Fruit fly (Drosophila melanogaster) whole organism, embryonic: ENCODE results near the gene CG34325.

Experiments used
- ATbp ChIP-seq: fragments of 200-800 bp; sonication (Bioruptor generic); optimal IDR thresholded peaks from 2 replicates; lab custom pipeline; 2017; ENCODE audit warnings: missing biosample characterization, mild to moderate bottlenecking, missing genetic modification characterization, missing genetic modification reagents
- Atf-2 ChIP-seq: fragments of 200-800 bp; sonication (Bioruptor generic); optimal IDR thresholded peaks from 2 replicates; lab custom pipeline; 2016; ENCODE audit warnings: missing biosample characterization, missing genetic modification characterization
- Atf3 ChIP-seq: fragments of 200-800 bp; sonication (Bioruptor generic); optimal IDR thresholded peaks from 3 replicates; lab custom pipeline; 2016; ENCODE audit warnings: missing biosample characterization, missing genetic modification characterization
- Awh ChIP-seq: fragments of 200-800 bp; sonication (Bioruptor generic); IDR thresholded peaks from 2 replicates; pipeline ENCODE4, ENCODE4 v1.3.6; 2022; ENCODE audit warnings: missing biosample characterization, missing genetic modification characterization
- C15 ChIP-seq: fragments of 200-800 bp; sonication (Bioruptor generic); IDR thresholded peaks from 3 replicates; pipeline ENCODE4 v1.3.6; 2022; ENCODE audit warnings: missing biosample characterization, missing genetic modification characterization
- CG10321 ChIP-seq: fragments of 200-800 bp; sonication (Bioruptor generic); IDR thresholded peaks from 2 replicates; pipeline ENCODE4 v1.3.6; 2022; ENCODE audit warnings: missing biosample characterization, missing genetic modification characterization
- CG10366 ChIP-seq: fragments of 200-800 bp; sonication (Bioruptor generic); IDR thresholded peaks from 2 replicates; pipeline ENCODE4 v1.3.6; 2022; ENCODE audit warnings: missing biosample characterization, missing genetic modification characterization
- CG11093 ChIP-seq: fragments of 200-800 bp; sonication (Bioruptor generic); IDR thresholded peaks from 3 replicates; pipeline ENCODE4 v1.3.6; 2022; ENCODE audit warnings: missing biosample characterization, missing genetic modification characterization
- CG11560 ChIP-seq: fragments of 200-800 bp; sonication (Bioruptor generic); IDR thresholded peaks from 3 replicates; pipeline ENCODE4 v1.3.6; 2022; ENCODE audit warnings: missing biosample characterization, missing genetic modification characterization
- CG11723 ChIP-seq: fragments of 200-800 bp; sonication (Bioruptor generic); optimal IDR thresholded peaks from 2 replicates; lab custom pipeline; 2017; ENCODE audit warnings: missing biosample characterization, mild to moderate bottlenecking, missing genetic modification characterization
- CG14710 ChIP-seq: fragments of 200-800 bp; sonication (Bioruptor generic); optimal IDR thresholded peaks from 3 replicates; lab custom pipeline; 2019; ENCODE audit warnings: missing biosample characterization, mild to moderate bottlenecking, missing genetic modification characterization, moderate library complexity
- CG15269 ChIP-seq: fragments of 200-800 bp; sonication (Bioruptor generic); optimal IDR thresholded peaks from 2 replicates; lab custom pipeline; 2018; ENCODE audit warnings: missing biosample characterization, mild to moderate bottlenecking, missing genetic modification characterization, moderate library complexity
- CG1602 ChIP-seq: fragments of 200-800 bp; sonication (Bioruptor generic); optimal IDR thresholded peaks from 3 replicates; lab custom pipeline; 2016; ENCODE audit warnings: missing biosample characterization, missing genetic modification characterization
- CG17385 ChIP-seq: fragments of 200-800 bp; sonication (Bioruptor generic); optimal IDR thresholded peaks from 3 replicates; lab custom pipeline; 2018; ENCODE audit warnings: missing biosample characterization, mild to moderate bottlenecking, missing genetic modification characterization
- CG17612 ChIP-seq: fragments of 200-800 bp; sonication (Bioruptor generic); IDR thresholded peaks from 2 replicates; pipeline ENCODE4 v1.3.6; 2022; ENCODE audit warnings: missing biosample characterization, missing genetic modification characterization
- CG17802 ChIP-seq: fragments of 200-800 bp; sonication (Bioruptor generic); optimal IDR thresholded peaks from 2 replicates; lab custom pipeline; 2018; ENCODE audit warnings: missing biosample characterization, mild to moderate bottlenecking, missing genetic modification characterization, moderate library complexity
- CG1832 ChIP-seq: fragments of 200-800 bp; sonication (Bioruptor generic); optimal IDR thresholded peaks from 2 replicates; lab custom pipeline; 2017; ENCODE audit warnings: missing biosample characterization, mild to moderate bottlenecking, missing genetic modification characterization, inconsistent platforms
- CG2199 ChIP-seq: fragments of 200-800 bp; sonication (Bioruptor generic); IDR thresholded peaks from 3 replicates; pipeline ENCODE4 v1.3.6; 2022; ENCODE audit warnings: missing biosample characterization, missing genetic modification characterization
- CG4707 ChIP-seq: fragments of 200-800 bp; sonication (Bioruptor generic); optimal IDR thresholded peaks from 2 replicates; lab custom pipeline; 2018; ENCODE audit warnings: missing biosample characterization, mild to moderate bottlenecking, missing genetic modification characterization, moderate library complexity
- CG6175 ChIP-seq: fragments of 200-800 bp; sonication (Bioruptor generic); IDR thresholded peaks from 3 replicates; pipeline ENCODE4 v1.3.6; 2022; ENCODE audit warnings: missing biosample characterization, missing genetic modification characterization
- CG8281 ChIP-seq: fragments of 200-800 bp; sonication (Bioruptor generic); optimal IDR thresholded peaks from 2 replicates; lab custom pipeline; 2018; ENCODE audit warnings: missing biosample characterization, mild to moderate bottlenecking, missing genetic modification characterization, moderate library complexity
- CG8359 ChIP-seq: fragments of 200-800 bp; sonication (Bioruptor generic); optimal IDR thresholded peaks from 2 replicates; lab custom pipeline; 2017; ENCODE audit warnings: missing biosample characterization, mild to moderate bottlenecking, missing genetic modification characterization, borderline replicate concordance
- CG9797 ChIP-seq: fragments of 200-800 bp; sonication (Bioruptor generic); optimal IDR thresholded peaks from 3 replicates; lab custom pipeline; 2018; ENCODE audit warnings: missing biosample characterization, mild to moderate bottlenecking, missing genetic modification characterization
- CG9876 ChIP-seq: fragments of 200-800 bp; sonication (Bioruptor generic); optimal IDR thresholded peaks from 2 replicates; lab custom pipeline; 2016; ENCODE audit warnings: missing biosample characterization, missing genetic modification characterization
- CG9932 ChIP-seq: fragments of 200-800 bp; sonication (Bioruptor generic); IDR thresholded peaks from 2 replicates; pipeline ENCODE4 v1.3.6; 2022; ENCODE audit warnings: missing biosample characterization, missing genetic modification characterization
- D ChIP-seq, 2 experiments: fragments of 200-800 bp in 1 of 2; fragments of >200 bp in 1 of 2; sonication (Bioruptor generic) in 1 of 2; optimal IDR thresholded peaks; 2 replicates in 1 of 2; 3 replicates in 1 of 2; lab custom pipeline; 2017; ENCODE audit warnings: mild to moderate bottlenecking in 1 of 2, missing biosample characterization in 1 of 2, missing genetic modification characterization in 1 of 2, missing genetic modification reagents in 1 of 2
- ERR ChIP-seq: fragments of 200-800 bp; sonication (Bioruptor generic); optimal IDR thresholded peaks from 2 replicates; lab custom pipeline; 2016; ENCODE audit warnings: missing biosample characterization, missing genetic modification characterization
- GATAe ChIP-seq: fragments of 200-800 bp; sonication (Bioruptor generic); conservative IDR thresholded peaks from 2 replicates; pipeline ENCODE4 v1.3.6; 2022; ENCODE audit warnings: missing biosample characterization, missing genetic modification characterization
- HmgZ ChIP-seq: fragments of 200-800 bp; sonication (Bioruptor generic); optimal IDR thresholded peaks from 2 replicates; lab custom pipeline; 2018; ENCODE audit warnings: missing biosample characterization, mild to moderate bottlenecking, missing genetic modification characterization
- Hmx ChIP-seq: fragments of 200-800 bp; sonication (Bioruptor generic); optimal IDR thresholded peaks from 2 replicates; lab custom pipeline; 2016; ENCODE audit warnings: missing biosample characterization, missing genetic modification characterization
- NC2β ChIP-seq: fragments of 200-800 bp; sonication (Bioruptor generic); optimal IDR thresholded peaks from 2 replicates; lab custom pipeline; 2016; ENCODE audit warnings: missing biosample characterization, missing genetic modification characterization
- NFAT ChIP-seq: fragments of 200-800 bp; sonication (Bioruptor generic); IDR thresholded peaks from 2 replicates; pipeline ENCODE4 v1.3.6; 2022; ENCODE audit warnings: missing biosample characterization, missing genetic modification characterization
- Neu2 ChIP-seq: fragments of 200-800 bp; sonication (Bioruptor generic); optimal IDR thresholded peaks from 3 replicates; lab custom pipeline; 2016; ENCODE audit warnings: missing biosample characterization, missing genetic modification characterization, borderline replicate concordance
- Vsx1 ChIP-seq: fragments of 200-800 bp; sonication (Bioruptor generic); optimal IDR thresholded peaks from 2 replicates; lab custom pipeline; 2017; ENCODE audit warnings: missing biosample characterization, mild to moderate bottlenecking, missing genetic modification characterization, missing genetic modification reagents
- al ChIP-seq: fragments of 200-800 bp; sonication (Bioruptor generic); IDR thresholded peaks from 2 replicates; pipeline ENCODE4 v1.3.6; 2022; ENCODE audit warnings: missing biosample characterization, missing genetic modification characterization
- amos ChIP-seq: fragments of 200-800 bp; sonication (Bioruptor generic); IDR thresholded peaks from 2 replicates; pipeline ENCODE4 v1.3.6; 2022; ENCODE audit warnings: missing biosample characterization, missing genetic modification characterization; ENCODE audit not compliant: partially characterized antibody
- ara ChIP-seq: fragments of 200-800 bp; sonication (Bioruptor generic); IDR thresholded peaks from 2 replicates; pipeline ENCODE4 v1.3.6; 2022; ENCODE audit warnings: missing biosample characterization, missing genetic modification characterization
- caup ChIP-seq: fragments of 200-800 bp; sonication (Bioruptor generic); optimal IDR thresholded peaks from 3 replicates; lab custom pipeline; 2017; ENCODE audit warnings: missing biosample characterization, mild to moderate bottlenecking, missing genetic modification characterization, moderate library complexity; ENCODE audit not compliant: severe bottlenecking
- chinmo ChIP-seq: fragments of 200-800 bp; sonication (Bioruptor generic); IDR thresholded peaks from 4 replicates; pipeline ENCODE4 v1.3.6; 2022; ENCODE audit warnings: missing biosample characterization, missing genetic modification characterization; ENCODE audit not compliant: partially characterized antibody
- ci ChIP-seq: fragments of 200-800 bp; sonication (Bioruptor generic); IDR thresholded peaks from 3 replicates; pipeline ENCODE4 v1.3.6; 2022; ENCODE audit warnings: missing biosample characterization, missing genetic modification characterization
- cwo ChIP-seq: fragments of 200-800 bp; sonication (Bioruptor generic); optimal IDR thresholded peaks from 3 replicates; lab custom pipeline; 2017; ENCODE audit warnings: missing biosample characterization, missing genetic modification characterization, mild to moderate bottlenecking, moderate library complexity, missing genetic modification reagents
- dmrt99B ChIP-seq: fragments of 200-800 bp; sonication (Bioruptor generic); optimal IDR thresholded peaks from 2 replicates; lab custom pipeline; 2018; ENCODE audit warnings: missing biosample characterization, mild to moderate bottlenecking, missing genetic modification characterization, moderate library complexity
- esg ChIP-seq: fragments of 200-800 bp; sonication (Bioruptor generic); conservative IDR thresholded peaks from 2 replicates; pipeline ENCODE4 v1.3.6; 2022; ENCODE audit warnings: missing biosample characterization, missing genetic modification characterization
- h ChIP-seq: fragments of >200 bp; optimal IDR thresholded peaks from 2 replicates; lab custom pipeline; 2017
- hkb ChIP-seq, 2 experiments: fragments of 200-800 bp in 1 of 2; fragments of >200 bp in 1 of 2; sonication (Bioruptor generic) in 1 of 2; IDR thresholded peaks in 1 of 2; optimal IDR thresholded peaks in 1 of 2; 2 replicates each; pipeline versions ENCODE4 v1.3.6 to Lab custom; 2017 to 2022; ENCODE audit warnings: missing biosample characterization in 1 of 2, missing genetic modification characterization in 1 of 2
- jigr1 ChIP-seq: fragments of 200-800 bp; sonication (Bioruptor generic); IDR thresholded peaks from 3 replicates; pipeline ENCODE4 v1.3.6; 2022; ENCODE audit warnings: missing biosample characterization, missing genetic modification characterization
- psq ChIP-seq: fragments of 200-800 bp; sonication (Bioruptor generic); optimal IDR thresholded peaks from 2 replicates; lab custom pipeline; 2017; ENCODE audit warnings: missing biosample characterization, missing genetic modification characterization
- sim ChIP-seq: fragments of 200-800 bp; sonication (Bioruptor generic); IDR thresholded peaks from 2 replicates; pipeline ENCODE4 v1.3.6; 2022; ENCODE audit warnings: missing biosample characterization, missing genetic modification characterization
- vfl ChIP-seq: fragments of 200-800 bp; sonication (Bioruptor generic); optimal IDR thresholded peaks from 2 replicates; lab custom pipeline; 2016; ENCODE audit warnings: missing biosample characterization, missing genetic modification characterization
- zf30C ChIP-seq: fragments of 200-800 bp; sonication (Bioruptor generic); optimal IDR thresholded peaks from 3 replicates; lab custom pipeline; 2018; ENCODE audit warnings: missing biosample characterization, mild to moderate bottlenecking, missing genetic modification characterization

The CG34325 gene

DNA sequence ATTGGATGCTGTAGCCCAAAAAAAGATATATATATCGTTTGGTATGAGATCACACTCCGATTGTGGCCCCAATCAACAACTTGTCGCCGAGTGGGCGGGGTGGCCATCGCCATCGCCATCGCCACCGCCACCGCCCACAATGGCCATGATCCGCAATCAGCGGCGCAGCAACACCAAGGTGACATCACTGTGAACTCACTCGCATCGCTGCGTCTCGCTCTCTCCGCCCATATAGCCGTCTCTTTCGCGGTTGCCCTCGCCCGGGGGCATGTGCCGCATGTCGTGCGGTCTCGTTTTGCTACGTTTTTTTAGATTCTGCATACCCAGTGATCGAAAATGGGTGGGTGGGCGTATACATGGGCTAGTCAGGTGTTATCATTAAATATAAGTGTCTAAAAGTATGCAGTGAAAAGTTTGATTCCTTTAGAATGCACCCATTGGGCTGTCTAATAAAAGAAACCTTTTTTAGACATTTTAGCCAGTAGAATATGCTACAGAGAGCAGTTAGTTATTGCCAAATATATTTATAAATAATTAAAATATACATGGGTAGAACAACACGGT lies 45.7 kb upstream of the CG34325 start (continued):
- TF ChIP-seq CG11093 (GFP tag; lab: Robert Waterston, UW): no peak
- no peak for TF ChIP-seq h (lab: Kevin White, UChicago)
- TF ChIP-seq zf30C (GFP tag; lab: Kevin White, UChicago): no peak
- TF ChIP-seq CG2199 (GFP tag; lab: Robert Waterston, UW): 0 out of 3 replicates have a peak, but pooled peaks have one; percentile 19
- no peak for TF ChIP-seq D (optimal IDR thresholded peaks at IDR 0.05; lab: Kevin White, UChicago)
- no peak for TF ChIP-seq D (GFP tag; optimal IDR thresholded peaks at IDR 0.05; lab: Kevin White, UChicago)
- TF ChIP-seq ERR: no peak
- TF ChIP-seq vfl (GFP tag; lab: Kevin White, UChicago): no peak
- peak; percentile 47 for TF ChIP-seq Atf3 (GFP tag; lab: Kevin White, UChicago)
- TF ChIP-seq al (GFP tag; lab: Robert Waterston, UW): no peak
- TF ChIP-seq NFAT (GFP tag; lab: Robert Waterston, UW): no peak
- TF ChIP-seq HmgZ (tag; lab: Kevin White, UChicago): no peak
- TF ChIP-seq hkb (optimal IDR thresholded peaks at IDR 0.05; lab: Kevin White, UChicago): no peak
- TF ChIP-seq hkb (GFP tag; IDR thresholded peaks at IDR 0.05; lab: Robert Waterston, UW): no peak
- TF ChIP-seq ci (GFP tag; lab: Robert Waterston, UW): peak; percentile 50; the same call in 1 of the 3 replicates
- no peak for TF ChIP-seq ara (GFP tag; lab: Robert Waterston, UW)
- no peak for TF ChIP-seq Neu2 (GFP tag; lab: Kevin White, UChicago)
- TF ChIP-seq CG1602 (GFP tag; lab: Kevin White, UChicago): no peak
- no peak for TF ChIP-seq CG8359 (GFP tag; lab: Kevin White, UChicago)
- TF ChIP-seq caup (GFP tag; lab: Kevin White, UChicago): no peak
- TF ChIP-seq sim: no peak
- TF ChIP-seq CG17802 (tag; lab: Kevin White, UChicago): no peak
- TF ChIP-seq CG9932: no peak
- no peak for TF ChIP-seq CG17385 (GFP tag; lab: Kevin White, UChicago)
- peak; percentile 66 for TF ChIP-seq CG1832
- TF ChIP-seq Vsx1 (GFP tag; lab: Kevin White, UChicago): no peak
- peak; percentile 96 for TF ChIP-seq CG17612 (GFP tag; lab: Robert Waterston, UW)
- TF ChIP-seq CG8281: no peak
- TF ChIP-seq jigr1 (GFP tag; lab: Robert Waterston, UW): no peak
- no peak for TF ChIP-seq CG11560 (tag; lab: Robert Waterston, UW)
- TF ChIP-seq CG9797 (GFP tag; lab: Kevin White, UChicago): no peak
- no peak for TF ChIP-seq GATAe (GFP tag; lab: Robert Waterston, UW)
- TF ChIP-seq C15 (GFP tag; lab: Robert Waterston, UW): no peak
- TF ChIP-seq Awh (GFP tag; lab: Robert Waterston, UW): no peak
- TF ChIP-seq psq (GFP tag; lab: Kevin White, UChicago): no peak
- TF ChIP-seq CG4707 (GFP tag; lab: Kevin White, UChicago): no peak
- TF ChIP-seq CG14710 (tag; lab: Kevin White, UChicago): no peak
- no peak for TF ChIP-seq ATbp (GFP tag; lab: Kevin White, UChicago)
- TF ChIP-seq Atf-2 (GFP tag; lab: Kevin White, UChicago): no peak
- no peak for TF ChIP-seq NC2β
- no peak for TF ChIP-seq CG15269 (tag; lab: Kevin White, UChicago)
- TF ChIP-seq dmrt99B (tag; lab: Kevin White, UChicago): no peak
- TF ChIP-seq chinmo (GFP tag; lab: Robert Waterston, UW): peak; percentile 82; the same call in 3 of the 4 replicates
- no peak for TF ChIP-seq CG9876 (GFP tag; lab: Kevin White, UChicago)
- TF ChIP-seq esg (GFP tag; lab: Robert Waterston, UW): no peak
- no peak for TF ChIP-seq amos (GFP tag; lab: Robert Waterston, UW)
- no peak for TF ChIP-seq CG10366 (GFP tag; lab: Robert Waterston, UW)
- no peak for TF ChIP-seq Hmx (GFP tag; lab: Kevin White, UChicago)
- peak; percentile 89 for TF ChIP-seq CG10321 (GFP tag; lab: Robert Waterston, UW)
- no peak for TF ChIP-seq CG11723 (GFP tag; lab: Kevin White, UChicago)
- peak; percentile 26 for TF ChIP-seq cwo (GFP tag; lab: Kevin White, UChicago)
- TF ChIP-seq CG6175 (GFP tag; lab: Robert Waterston, UW): peak; percentile 71; the same call in 2 of the 3 replicates
